Worm (Caenorhabditis elegans): ENCODE data around the gene bgal-1.

Gene bgal-1

ce11 chrV:11260622-11261021 is 34.8 kb upstream of the bgal-1 start, which contains the start of gene F07B10.7:
Gene F07B10.7, minus strand, starts transcription at chrV:11260722.
- TF ChIP-seq ztf-16 (tag; optimal IDR thresholded peaks at IDR 0.05): no peak
- TF ChIP-seq lim-6 (tag; optimal IDR thresholded peaks at IDR 0.05): no peak
- TF ChIP-seq mec-3 (tag; optimal IDR thresholded peaks at IDR 0.05; ENCODE audit: borderline replicate concordance): no peak
- TF ChIP-seq ceh-48 (tag; optimal IDR thresholded peaks at IDR 0.05): no peak
- no peak for TF ChIP-seq ceh-31 (tag; optimal IDR thresholded peaks at IDR 0.05)
- TF ChIP-seq ceh-30 (tag; optimal IDR thresholded peaks at IDR 0.05): no peak
- TF ChIP-seq ama-1 (optimal IDR thresholded peaks at IDR 0.05): no peak
- TF ChIP-seq pros-1 (tag; optimal IDR thresholded peaks at IDR 0.05): no peak
- no peak for TF ChIP-seq hlh-30 (tag; optimal IDR thresholded peaks at IDR 0.05; ENCODE audit: insufficient read depth)
- TF ChIP-seq hlh-13 (GFP tag; optimal IDR thresholded peaks at IDR 0.05): no peak
- TF ChIP-seq nfya-1 (tag; optimal IDR thresholded peaks at IDR 0.05): no peak
- TF ChIP-seq hlh-8 (tag; optimal IDR thresholded peaks at IDR 0.05): no peak
- no peak for TF ChIP-seq ets-4 (tag; optimal IDR thresholded peaks at IDR 0.05)
- TF ChIP-seq tbx-7 (tag; optimal IDR thresholded peaks at IDR 0.05): no peak
- TF ChIP-seq ceh-34 (tag; optimal IDR thresholded peaks at IDR 0.05): no peak
- no peak for TF ChIP-seq pqm-1 (tag; optimal IDR thresholded peaks at IDR 0.05)
- no peak for TF ChIP-seq ceh-19 (GFP tag; optimal IDR thresholded peaks at IDR 0.05)

ce11 chrV:11258896-11259295 is 33.1 kb upstream of the bgal-1 start, which contains the start of gene lgc-36:
Gene lgc-36, minus strand, starts transcription at chrV:11258996.
- no peak for TF ChIP-seq lin-11 (tag; optimal IDR thresholded peaks at IDR 0.05)
- TF ChIP-seq sdc-2 (tag; optimal IDR thresholded peaks at IDR 0.05): no peak
- no peak for TF ChIP-seq mec-3 (tag; optimal IDR thresholded peaks at IDR 0.05; ENCODE audit: borderline replicate concordance)
- no peak for TF ChIP-seq tbx-2 (tag; optimal IDR thresholded peaks at IDR 0.05)
- TF ChIP-seq sox-2 (GFP tag; IDR thresholded peaks at IDR 0.05): no peak
- no peak for TF ChIP-seq hlh-15 (tag; optimal IDR thresholded peaks at IDR 0.05)

ce11 chrV:11254980-11255379 is 29.2 kb upstream of the bgal-1 start, which contains the start of gene srsx-31:
Gene srsx-31, minus strand, starts transcription at chrV:11255080.
- no peak for TF ChIP-seq pha-2 (tag; optimal IDR thresholded peaks at IDR 0.05)
- no peak for TF ChIP-seq elt-2 (tag; optimal IDR thresholded peaks at IDR 0.05)
- TF ChIP-seq tbx-7 (tag; optimal IDR thresholded peaks at IDR 0.05): no peak
- no peak for TF ChIP-seq ahr-1 (tag; optimal IDR thresholded peaks at IDR 0.05)
- no peak for TF ChIP-seq tbx-2 (tag; optimal IDR thresholded peaks at IDR 0.05)
- no peak for TF ChIP-seq ref-2 (tag; optimal IDR thresholded peaks at IDR 0.05)
- no peak for TF ChIP-seq nfya-1 (tag; optimal IDR thresholded peaks at IDR 0.05)
- TF ChIP-seq ceh-6 (GFP tag; optimal IDR thresholded peaks at IDR 0.05): no peak
- TF ChIP-seq ceh-45 (GFP tag; IDR thresholded peaks at IDR 0.05): no peak
- TF ChIP-seq ama-1 (optimal IDR thresholded peaks at IDR 0.05): no peak

ce11 chrV:11252429-11252828 is 26.6 kb upstream of the bgal-1 start, which contains the start of gene srsx-33:
Gene srsx-33, minus strand, starts transcription at chrV:11252529.
- TF ChIP-seq C08G9.2 (tag; optimal IDR thresholded peaks at IDR 0.05) (no peak), ceh-2 (tag; optimal IDR thresholded peaks at IDR 0.05) (no peak)

ce11 chrV:11251798-11252197 is 26.0 kb upstream of the bgal-1 start:
- TF ChIP-seq ceh-6 (GFP tag; optimal IDR thresholded peaks at IDR 0.05) (no peak), pat-9 (tag; optimal IDR thresholded peaks at IDR 0.05) (no peak), pha-2 (tag; optimal IDR thresholded peaks at IDR 0.05) (no peak), nhr-11 (tag; optimal IDR thresholded peaks at IDR 0.05) (no peak), pros-1 (tag; optimal IDR thresholded peaks at IDR 0.05) (no peak)

ce11 chrV:11250735-11251134 is 24.9 kb upstream of the bgal-1 start, which contains the start of gene T19B10.12:
Gene T19B10.12, plus strand, starts transcription at chrV:11251035.
- TF ChIP-seq ceh-45 (GFP tag; IDR thresholded peaks at IDR 0.05): no peak
- no peak for TF ChIP-seq tbx-7 (tag; optimal IDR thresholded peaks at IDR 0.05)
- TF ChIP-seq pax-1 (tag; optimal IDR thresholded peaks at IDR 0.05): no peak
- no peak for TF ChIP-seq unc-3 (GFP tag; conservative IDR thresholded peaks at IDR 0.05)
- no peak for TF ChIP-seq unc-3 (tag; optimal IDR thresholded peaks at IDR 0.05)
- TF ChIP-seq sox-2 (GFP tag; IDR thresholded peaks at IDR 0.05): no peak
- TF ChIP-seq ceh-14 (tag; optimal IDR thresholded peaks at IDR 0.05): no peak
- TF ChIP-seq nfya-1 (tag; optimal IDR thresholded peaks at IDR 0.05): no peak

Measured in whole organism, late embryonic.